Worm (Caenorhabditis elegans): Measurements from ENCODE around the gene K01A2.4.

- TF ChIP-seq ztf-23 (GFP tag; IDR thresholded peaks at IDR 0.05) (no peak), ref-1 (GFP tag; conservative IDR thresholded peaks at IDR 0.05) (no peak), ztf-29 (GFP tag; IDR thresholded peaks at IDR 0.05) (no peak), T22C8.4 (GFP tag; IDR thresholded peaks at IDR 0.05) (no peak), cog-1 (tag; optimal IDR thresholded peaks at IDR 0.05) (no peak), med-1 (GFP tag; optimal IDR thresholded peaks at IDR 0.05; ENCODE audit: insufficient read depth) (no peak), tab-1 (GFP tag; IDR thresholded peaks at IDR 0.05) (no peak), flt-1 (GFP tag; IDR thresholded peaks at IDR 0.05) (no peak)
Measured at ce11 chrII:340714-341113, 33.5 kb downstream of the K01A2.4 start.
